Fruit fly (Drosophila melanogaster): ENCODE results near the gene CG5849.

Gene CG5849

DNA sequence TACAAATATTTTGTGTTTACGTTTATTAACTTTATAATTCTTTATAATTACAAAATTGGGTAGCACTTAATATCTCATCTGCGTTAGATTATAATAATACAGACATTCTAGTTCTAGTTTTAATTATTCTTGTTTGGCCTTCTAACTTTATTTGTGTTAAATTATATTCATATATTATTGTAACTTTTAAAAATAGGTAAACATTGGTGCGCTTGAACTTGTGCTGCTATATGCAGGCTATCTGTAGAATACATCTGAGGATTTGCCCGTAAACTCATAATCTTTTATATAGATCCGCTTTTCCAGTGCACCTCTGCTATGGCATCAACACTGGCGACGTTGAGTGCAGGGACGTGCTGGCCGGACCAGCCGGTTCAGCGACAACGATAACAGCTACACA lies 17.4 kb upstream of the CG5849 start (continued):
- TF ChIP-seq Hr4 (GFP tag; optimal IDR thresholded peaks at IDR 0.05) = peak; percentile 14
- no peak for TF ChIP-seq CG8319 (GFP tag; optimal IDR thresholded peaks at IDR 0.05)
- no peak for TF ChIP-seq Hr39 (GFP tag; optimal IDR thresholded peaks at IDR 0.05)
- no peak for TF ChIP-seq CG11902 (GFP tag; optimal IDR thresholded peaks at IDR 0.05)
- no peak for TF ChIP-seq Smox (GFP tag; optimal IDR thresholded peaks at IDR 0.05)
- TF ChIP-seq CG11762 (GFP tag; optimal IDR thresholded peaks at IDR 0.05; ENCODE audit: insufficient read depth) = no peak
- no peak for TF ChIP-seq vri (GFP tag; optimal IDR thresholded peaks at IDR 0.05)
- TF ChIP-seq fkh (GFP tag; optimal IDR thresholded peaks at IDR 0.05) = no peak
- no peak for TF ChIP-seq CG6854 (GFP tag; optimal IDR thresholded peaks at IDR 0.05)
- no peak for TF ChIP-seq Sox15 (GFP tag; optimal IDR thresholded peaks at IDR 0.05)
- TF ChIP-seq CG8119 (GFP tag; IDR thresholded peaks at IDR 0.05) = no peak
- no peak for TF ChIP-seq CG10669 (GFP tag; optimal IDR thresholded peaks at IDR 0.05)

DNA sequence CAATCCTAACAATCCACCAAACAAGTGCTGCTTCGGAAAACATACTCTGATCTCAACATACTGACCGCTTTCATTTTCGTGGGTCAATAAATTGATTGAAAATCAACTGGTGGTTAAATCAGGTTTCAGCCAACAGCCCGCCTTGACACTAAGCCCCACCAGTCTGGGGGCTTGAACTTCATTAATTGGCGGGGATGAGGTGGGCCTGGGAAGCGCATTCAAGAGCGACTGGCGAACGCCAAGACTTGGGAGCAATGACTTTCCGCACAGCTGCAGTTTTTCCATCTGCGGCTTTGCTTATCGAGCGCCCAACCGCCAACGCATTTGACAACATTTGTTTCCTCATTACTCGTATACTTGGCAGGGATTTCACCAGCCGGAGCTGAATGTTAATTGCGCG lies 13.3 kb upstream of the CG5849 start:
- TF ChIP-seq topi (GFP tag; optimal IDR thresholded peaks at IDR 0.05) (no peak), CG10631 (GFP tag; optimal IDR thresholded peaks at IDR 0.05) (no peak), CG7368 (GFP tag; optimal IDR thresholded peaks at IDR 0.05) (no peak), CG3919 (GFP tag; optimal IDR thresholded peaks at IDR 0.05) (no peak)

dm6 chr3R:21730955-21731354 lies 8.9 kb upstream of the CG5849 start:
- TF ChIP-seq fkh (GFP tag; optimal IDR thresholded peaks at IDR 0.05) (no peak), CG4318 (GFP tag; optimal IDR thresholded peaks at IDR 0.05) (no peak), spab (GFP tag; optimal IDR thresholded peaks at IDR 0.05) (no peak), lz (GFP tag; optimal IDR thresholded peaks at IDR 0.05) (no peak), Sox15 (GFP tag; optimal IDR thresholded peaks at IDR 0.05) (no peak), CG1621 (tag; optimal IDR thresholded peaks at IDR 0.05) (no peak), eg (GFP tag; IDR thresholded peaks at IDR 0.05) (no peak)

dm6 chr3R:21731682-21732081 lies 8.2 kb upstream of the CG5849 start:
- peak; percentile 73 for TF ChIP-seq CG32006 (GFP tag; optimal IDR thresholded peaks at IDR 0.05)
- TF ChIP-seq CG34406 (GFP tag; optimal IDR thresholded peaks at IDR 0.05) = no peak
- peak; percentile 74 for TF ChIP-seq CG8119 (GFP tag; IDR thresholded peaks at IDR 0.05)
- TF ChIP-seq Gug (GFP tag; IDR thresholded peaks at IDR 0.05) = peak; percentile 39; the same call in 1 of the 2 replicates
- TF ChIP-seq achi (GFP tag; optimal IDR thresholded peaks at IDR 0.05) = peak; percentile 10
- no peak for TF ChIP-seq acj6 (GFP tag; optimal IDR thresholded peaks at IDR 0.05)
- peak; percentile 72 for TF ChIP-seq CG15336 (GFP tag; IDR thresholded peaks at IDR 0.05)
- peak; percentile 71 for TF ChIP-seq Hr4 (GFP tag; optimal IDR thresholded peaks at IDR 0.05)
- no peak for TF ChIP-seq vri (GFP tag; optimal IDR thresholded peaks at IDR 0.05)
- TF ChIP-seq CG6163 (GFP tag; IDR thresholded peaks at IDR 0.05) = 0 out of 3 replicates have a peak, but pooled peaks have one; percentile 42
- TF ChIP-seq CG4318 (GFP tag; optimal IDR thresholded peaks at IDR 0.05) = peak; percentile 41
- TF ChIP-seq eg (GFP tag; IDR thresholded peaks at IDR 0.05) = peak; percentile 57; the same call in 2 of the 3 replicates
- TF ChIP-seq pdm3 (GFP tag; optimal IDR thresholded peaks at IDR 0.05) = peak; percentile 23
- TF ChIP-seq Blimp-1 (GFP tag; optimal IDR thresholded peaks at IDR 0.05) = no peak
- peak; percentile 59 for TF ChIP-seq Eip78C (GFP tag)
- TF ChIP-seq dsx (GFP tag; optimal IDR thresholded peaks at IDR 0.05; ENCODE audit: poor library complexity, severe bottlenecking) = peak; percentile 8

DNA sequence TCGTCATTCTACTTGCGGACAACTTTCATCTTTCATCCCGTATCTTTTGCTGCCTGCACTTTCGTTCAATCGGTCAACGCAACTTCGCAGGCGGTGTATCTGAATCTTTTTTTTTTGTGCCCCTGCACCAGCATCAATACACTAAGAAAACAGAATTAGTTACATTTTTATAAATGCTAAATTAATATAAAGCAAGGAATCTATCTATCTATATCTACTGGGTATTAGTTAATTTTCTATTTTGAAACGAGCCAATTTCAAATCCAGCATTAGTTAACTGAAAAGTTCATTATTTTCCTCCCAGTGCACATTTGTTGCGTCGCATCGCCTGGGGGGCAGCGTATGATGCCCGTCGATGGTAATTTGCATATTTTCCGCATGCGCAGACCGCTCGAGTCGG lies 7.0 kb upstream of the CG5849 start:
- peak; percentile 33 for TF ChIP-seq CG11762 (GFP tag; optimal IDR thresholded peaks at IDR 0.05; ENCODE audit: insufficient read depth)
- peak; percentile 69 for TF ChIP-seq CG6276 (GFP tag; optimal IDR thresholded peaks at IDR 0.05)
- peak; percentile 34 for TF ChIP-seq lz (GFP tag; optimal IDR thresholded peaks at IDR 0.05)
- peak; percentile 9 for TF ChIP-seq CG7368 (GFP tag; optimal IDR thresholded peaks at IDR 0.05)
- no peak for TF ChIP-seq Eip93F (GFP tag; optimal IDR thresholded peaks at IDR 0.05)
- TF ChIP-seq fkh (GFP tag; optimal IDR thresholded peaks at IDR 0.05) = no peak
- peak; percentile 70 for TF ChIP-seq net (GFP tag; optimal IDR thresholded peaks at IDR 0.05)
- peak; percentile 54 for TF ChIP-seq CG6792 (GFP tag; optimal IDR thresholded peaks at IDR 0.05)
- TF ChIP-seq esn (GFP tag; optimal IDR thresholded peaks at IDR 0.05) = peak; percentile 57
- TF ChIP-seq Blimp-1 (GFP tag; optimal IDR thresholded peaks at IDR 0.05) = no peak
- TF ChIP-seq CG8319 (GFP tag; optimal IDR thresholded peaks at IDR 0.05) = no peak
- TF ChIP-seq eg (GFP tag; IDR thresholded peaks at IDR 0.05) = peak; percentile 90
- TF ChIP-seq Sox15 (GFP tag; optimal IDR thresholded peaks at IDR 0.05) = peak; percentile 28
- TF ChIP-seq salr (GFP tag; optimal IDR thresholded peaks at IDR 0.05) = peak in 1 of 2 experiments; percentile 56
- TF ChIP-seq Eip75B (GFP tag; optimal IDR thresholded peaks at IDR 0.05) = peak; percentile 54
- TF ChIP-seq CG3919 (GFP tag; optimal IDR thresholded peaks at IDR 0.05) = peak; percentile 51
- peak; percentile 92 for TF ChIP-seq CG8119 (GFP tag; IDR thresholded peaks at IDR 0.05)
- TF ChIP-seq Ets21C (GFP tag; optimal IDR thresholded peaks at IDR 0.05) = peak; percentile 1
- peak; percentile 29 for TF ChIP-seq Sox102F (GFP tag; optimal IDR thresholded peaks at IDR 0.05)
- TF ChIP-seq dsx (GFP tag; optimal IDR thresholded peaks at IDR 0.05; ENCODE audit: poor library complexity, severe bottlenecking) = peak; percentile 40
- no peak for TF ChIP-seq CG6808 (GFP tag; optimal IDR thresholded peaks at IDR 0.05)
- TF ChIP-seq dac (GFP tag; optimal IDR thresholded peaks at IDR 0.05) = peak; percentile 74
